Fruit fly (Drosophila melanogaster): Measurements from ENCODE around the gene Spn31A.

Gene Spn31A

DNA sequence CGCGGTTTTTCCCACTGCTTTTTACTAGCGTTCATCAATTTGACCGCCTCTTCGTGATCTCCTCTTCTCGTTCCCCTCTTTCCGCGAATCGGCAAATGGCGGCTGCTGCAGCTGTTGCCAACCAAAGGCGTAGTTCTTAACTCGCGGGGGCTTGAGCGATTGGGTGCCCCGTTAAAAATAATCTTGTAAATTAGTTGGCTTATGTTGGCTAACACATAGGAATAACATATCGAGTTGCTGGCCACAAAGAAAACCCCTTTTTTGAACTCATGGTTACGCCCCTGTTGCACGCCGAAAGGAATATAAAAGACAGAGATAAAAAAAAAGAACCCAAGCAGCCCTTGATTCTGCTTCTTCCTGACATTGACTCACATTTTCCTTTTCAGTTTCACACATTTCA, 3.4 kb upstream of the Spn31A start (continued):
- TF ChIP-seq CG18599 (GFP tag; optimal IDR thresholded peaks at IDR 0.05) (peak; percentile 28), CG7928 (GFP tag; optimal IDR thresholded peaks at IDR 0.05) (no peak), Lhr (GFP tag; optimal IDR thresholded peaks at IDR 0.05) (peak; percentile 21), CG15011 (GFP tag; optimal IDR thresholded peaks at IDR 0.05) (no peak), Fer1 (GFP tag; optimal IDR thresholded peaks at IDR 0.05) (no peak), dan (GFP tag; IDR thresholded peaks at IDR 0.05) (peak; percentile 82; the same call in 1 of the 2 replicates), CG3281 (GFP tag; optimal IDR thresholded peaks at IDR 0.05) (no peak), CG30431 (GFP tag; optimal IDR thresholded peaks at IDR 0.05) (peak; percentile 85), pb (GFP tag; optimal IDR thresholded peaks at IDR 0.05) (peak; percentile 18), Scr (GFP tag; IDR thresholded peaks at IDR 0.05; ENCODE audit: partially characterized antibody) (no peak), HmgZ (tag; optimal IDR thresholded peaks at IDR 0.05) (no peak), CG4854 (GFP tag; optimal IDR thresholded peaks at IDR 0.05) (peak; percentile 17), otp (GFP tag; IDR thresholded peaks at IDR 0.05) (peak; percentile 90), knrl (GFP tag; IDR thresholded peaks at IDR 0.05; ENCODE audit: partially characterized antibody) (no peak), CG2678 (tag; optimal IDR thresholded peaks at IDR 0.05) (peak; percentile 64), CG17385 (GFP tag; optimal IDR thresholded peaks at IDR 0.05) (peak; percentile 47), CG4328 (GFP tag; optimal IDR thresholded peaks at IDR 0.05) (no peak), zfh2 (GFP tag; optimal IDR thresholded peaks at IDR 0.05) (no peak), lmd (GFP tag; IDR thresholded peaks at IDR 0.05) (peak; percentile 83), CG7271 (tag; optimal IDR thresholded peaks at IDR 0.05) (no peak), sc (optimal IDR thresholded peaks at IDR 0.05) (no peak), sc (GFP tag; optimal IDR thresholded peaks at IDR 0.05) (peak; percentile 55), CG11504 (tag; optimal IDR thresholded peaks at IDR 0.05) (peak; percentile 67), luna (GFP tag; optimal IDR thresholded peaks at IDR 0.05) (no peak), bsh (GFP tag; optimal IDR thresholded peaks at IDR 0.05) (peak; percentile 74 to 95), HHEX (GFP tag; optimal IDR thresholded peaks at IDR 0.05) (peak; percentile 60), tio (GFP tag; optimal IDR thresholded peaks at IDR 0.05) (peak; percentile 49), gsb-n (tag; optimal IDR thresholded peaks at IDR 0.05) (peak; percentile 67), en (GFP tag; optimal IDR thresholded peaks at IDR 0.05) (peak; percentile 68), pzg (GFP tag; optimal IDR thresholded peaks at IDR 0.05) (no peak), CG10543 (GFP tag; optimal IDR thresholded peaks at IDR 0.05) (no peak), CG32772 (GFP tag; IDR thresholded peaks at IDR 0.05) (peak; percentile 88), toy (GFP tag; IDR thresholded peaks at IDR 0.05) (0 out of 2 replicates have a peak, but pooled peaks have one; percentile 34), Nf-YA (GFP tag; IDR thresholded peaks at IDR 0.05) (peak; percentile 64; the same call in 1 of the 2 replicates), CG2120 (GFP tag; optimal IDR thresholded peaks at IDR 0.05) (peak; percentile 46), CG6854 (GFP tag; optimal IDR thresholded peaks at IDR 0.05) (no peak), tgo (GFP tag; IDR thresholded peaks at IDR 0.05) (peak; percentile 78), Jarid2 (GFP tag; optimal IDR thresholded peaks at IDR 0.05) (no peak), mirr (GFP tag; optimal IDR thresholded peaks at IDR 0.05) (no peak), CG2712 (tag; optimal IDR thresholded peaks at IDR 0.05) (peak; percentile 85), repo (GFP tag; optimal IDR thresholded peaks at IDR 0.05) (no peak), CG5245 (GFP tag; optimal IDR thresholded peaks at IDR 0.05) (peak; percentile 62), CG6813 (GFP tag; optimal IDR thresholded peaks at IDR 0.05) (peak; percentile 58), CG4360 (GFP tag; IDR thresholded peaks at IDR 0.05) (peak; percentile 51), peb (GFP tag; IDR thresholded peaks at IDR 0.05) (peak; percentile 78), Hr3 (GFP tag; optimal IDR thresholded peaks at IDR 0.05) (peak; percentile 49), CG14965 (GFP tag; optimal IDR thresholded peaks at IDR 0.05; ENCODE audit: borderline replicate concordance) (no peak), tx (GFP tag; optimal IDR thresholded peaks at IDR 0.05) (peak; percentile 66), CG13424 (tag; optimal IDR thresholded peaks at IDR 0.05) (peak; percentile 53), Tbp (GFP tag; optimal IDR thresholded peaks at IDR 0.05) (no peak), CG14667 (GFP tag; IDR thresholded peaks at IDR 0.05) (peak; percentile 80)
